Fruit fly (Drosophila melanogaster) whole organism, embryonic: Measurements from ENCODE around the gene CG7483.

Source experiments
- Awh ChIP-seq: fragments of 200-800 bp; sonication (Bioruptor generic); IDR thresholded peaks from 2 replicates; pipeline ENCODE4, ENCODE4 v1.3.6; 2022; ENCODE audit warnings: missing biosample characterization, missing genetic modification characterization
- CG10321 ChIP-seq: fragments of 200-800 bp; sonication (Bioruptor generic); IDR thresholded peaks from 2 replicates; pipeline ENCODE4 v1.3.6; 2022; ENCODE audit warnings: missing biosample characterization, missing genetic modification characterization
- CG10431 ChIP-seq: fragments of 200-800 bp; sonication (Bioruptor generic); optimal IDR thresholded peaks from 3 replicates; lab custom pipeline; 2018; ENCODE audit warnings: missing biosample characterization, mild to moderate bottlenecking, missing genetic modification characterization
- CG11560 ChIP-seq: fragments of 200-800 bp; sonication (Bioruptor generic); IDR thresholded peaks from 3 replicates; pipeline ENCODE4 v1.3.6; 2022; ENCODE audit warnings: missing biosample characterization, missing genetic modification characterization
- CG15514 ChIP-seq: fragments of 200-800 bp; sonication (Bioruptor generic); optimal IDR thresholded peaks from 3 replicates; lab custom pipeline; 2017; ENCODE audit warnings: missing biosample characterization, missing genetic modification characterization, mild to moderate bottlenecking, moderate library complexity, missing genetic modification reagents
- CG15601 ChIP-seq: fragments of 200-800 bp; sonication (Bioruptor generic); optimal IDR thresholded peaks from 3 replicates; lab custom pipeline; 2019; ENCODE audit warnings: missing biosample characterization, mild to moderate bottlenecking, missing genetic modification characterization, moderate library complexity
- CG2199 ChIP-seq: fragments of 200-800 bp; sonication (Bioruptor generic); IDR thresholded peaks from 3 replicates; pipeline ENCODE4 v1.3.6; 2022; ENCODE audit warnings: missing biosample characterization, missing genetic modification characterization
- CG3065 ChIP-seq: fragments of 200-800 bp; sonication (Bioruptor generic); optimal IDR thresholded peaks from 2 replicates; lab custom pipeline; 2016; ENCODE audit warnings: missing biosample characterization, missing genetic modification characterization
- CG4730 ChIP-seq: fragments of 200-800 bp; sonication (Bioruptor generic); IDR thresholded peaks from 2 replicates; pipeline ENCODE4 v1.3.6; 2022; ENCODE audit warnings: missing biosample characterization, missing genetic modification characterization
- CG7271 ChIP-seq: fragments of 200-800 bp; sonication (Bioruptor generic); optimal IDR thresholded peaks from 2 replicates; lab custom pipeline; 2018; ENCODE audit warnings: missing biosample characterization, mild to moderate bottlenecking, missing genetic modification characterization, moderate library complexity
- CG8359 ChIP-seq: fragments of 200-800 bp; sonication (Bioruptor generic); optimal IDR thresholded peaks from 2 replicates; lab custom pipeline; 2017; ENCODE audit warnings: missing biosample characterization, mild to moderate bottlenecking, missing genetic modification characterization, borderline replicate concordance
- CG9609 ChIP-seq: fragments of 200-800 bp; sonication (Bioruptor generic); optimal IDR thresholded peaks from 3 replicates; lab custom pipeline; 2016; ENCODE audit warnings: missing biosample characterization, missing genetic modification characterization
- HLHmδ ChIP-seq: fragments of 200-800 bp; sonication (Bioruptor generic); optimal IDR thresholded peaks from 2 replicates; lab custom pipeline; 2018; ENCODE audit warnings: missing biosample characterization, mild to moderate bottlenecking, missing genetic modification characterization, moderate library complexity
- Lhr ChIP-seq: fragments of 200-800 bp; sonication (Bioruptor generic); optimal IDR thresholded peaks from 3 replicates; lab custom pipeline; 2017; ENCODE audit warnings: mild to moderate bottlenecking, missing biosample characterization, missing genetic modification reagents, missing genetic modification characterization
- Med ChIP-seq: fragments of 200-800 bp; sonication (Bioruptor generic); peaks from one replicate; lab custom pipeline; 2016; ENCODE audit warnings: missing biosample characterization, missing genetic modification characterization, mild to moderate bottlenecking, inconsistent platforms, moderate library complexity
- Meics ChIP-seq: fragments of 200-800 bp; sonication (Bioruptor generic); optimal IDR thresholded peaks from 2 replicates; lab custom pipeline; 2017; ENCODE audit warnings: missing biosample characterization, mild to moderate bottlenecking, missing genetic modification characterization
- Ptx1 ChIP-seq: fragments of 200-800 bp; sonication (Bioruptor generic); IDR thresholded peaks from 2 replicates; pipeline ENCODE4 v1.3.6; 2022; ENCODE audit warnings: missing biosample characterization, missing genetic modification characterization
- Six4 ChIP-seq: fragments of 200-800 bp; sonication (Bioruptor generic); optimal IDR thresholded peaks from 2 replicates; lab custom pipeline; 2016; ENCODE audit warnings: missing biosample characterization, missing genetic modification characterization
- Xbp1 ChIP-seq: fragments of 200-800 bp; sonication (Bioruptor generic); optimal IDR thresholded peaks from 3 replicates; lab custom pipeline; 2016; ENCODE audit warnings: missing biosample characterization, mild to moderate bottlenecking, missing genetic modification characterization
- amos ChIP-seq: fragments of 200-800 bp; sonication (Bioruptor generic); IDR thresholded peaks from 2 replicates; pipeline ENCODE4 v1.3.6; 2022; ENCODE audit warnings: missing biosample characterization, missing genetic modification characterization; ENCODE audit not compliant: partially characterized antibody
- bcd ChIP-seq: fragments of 200-800 bp; sonication (Bioruptor generic); optimal IDR thresholded peaks from 2 replicates; lab custom pipeline; 2017; ENCODE audit warnings: missing biosample characterization, mild to moderate bottlenecking, missing genetic modification characterization
- bigmax ChIP-seq: fragments of 200-800 bp; sonication (Bioruptor generic); optimal IDR thresholded peaks from 2 replicates; lab custom pipeline; 2018; ENCODE audit warnings: missing biosample characterization, mild to moderate bottlenecking, missing genetic modification characterization
- cad ChIP-seq: fragments of >200 bp; optimal IDR thresholded peaks from 2 replicates; lab custom pipeline; 2017; ENCODE audit warnings: missing biosample characterization, missing genetic modification characterization
- caup ChIP-seq: fragments of 200-800 bp; sonication (Bioruptor generic); optimal IDR thresholded peaks from 3 replicates; lab custom pipeline; 2017; ENCODE audit warnings: missing biosample characterization, mild to moderate bottlenecking, missing genetic modification characterization, moderate library complexity; ENCODE audit not compliant: severe bottlenecking
- ci ChIP-seq: fragments of 200-800 bp; sonication (Bioruptor generic); IDR thresholded peaks from 3 replicates; pipeline ENCODE4 v1.3.6; 2022; ENCODE audit warnings: missing biosample characterization, missing genetic modification characterization
- fd102C ChIP-seq: fragments of 200-800 bp; sonication (Bioruptor generic); optimal IDR thresholded peaks from 2 replicates; lab custom pipeline; 2018; ENCODE audit warnings: missing biosample characterization, mild to moderate bottlenecking, missing genetic modification characterization, moderate library complexity
- grn ChIP-seq: fragments of 200-800 bp; sonication (Bioruptor generic); optimal IDR thresholded peaks from 3 replicates; lab custom pipeline; 2017; ENCODE audit warnings: missing biosample characterization, missing genetic modification characterization
- maf-S ChIP-seq: fragments of 200-800 bp; sonication (Bioruptor generic); optimal IDR thresholded peaks from 2 replicates; lab custom pipeline; 2016; ENCODE audit warnings: missing biosample characterization, missing genetic modification characterization
- pan ChIP-seq, 4 experiments: fragments of >200 bp in 3 of 4; fragments of 200-800 bp in 1 of 4; sonication (Bioruptor generic) in 1 of 4; optimal IDR thresholded peaks in 3 of 4; IDR thresholded peaks in 1 of 4; 2 replicates each; pipeline versions ENCODE4 v1.3.6 to Lab custom; 2017 to 2022; ENCODE audit warnings: missing biosample characterization in 2 of 4, missing genetic modification characterization in 2 of 4, mixed read lengths in 1 of 4
- pho ChIP-seq: fragments of 200-800 bp; sonication (Bioruptor generic); optimal IDR thresholded peaks from 2 replicates; lab custom pipeline; 2016; ENCODE audit warnings: missing biosample characterization, missing genetic modification characterization
- prd ChIP-seq, 3 experiments: fragments of >200 bp in 2 of 3; fragments of 200-800 bp in 1 of 3; sonication (Bioruptor generic) in 1 of 3; optimal IDR thresholded peaks in 2 of 3; IDR thresholded peaks in 1 of 3; 2 replicates in 2 of 3; 3 replicates in 1 of 3; pipeline versions ENCODE4 v1.3.6 to Lab custom; 2017 to 2022; ENCODE audit warnings: missing biosample characterization in 1 of 3, missing genetic modification characterization in 1 of 3
- psq ChIP-seq: fragments of 200-800 bp; sonication (Bioruptor generic); optimal IDR thresholded peaks from 2 replicates; lab custom pipeline; 2017; ENCODE audit warnings: missing biosample characterization, missing genetic modification characterization
- pzg ChIP-seq: fragments of 200-800 bp; sonication (Bioruptor generic); optimal IDR thresholded peaks from 3 replicates; lab custom pipeline; 2018; ENCODE audit warnings: missing biosample characterization, mild to moderate bottlenecking, missing genetic modification characterization, moderate library complexity
- row ChIP-seq: fragments of 200-800 bp; sonication (Bioruptor generic); IDR thresholded peaks from 3 replicates; pipeline ENCODE4 v1.3.6; 2022; ENCODE audit warnings: missing biosample characterization, missing genetic modification characterization
- sd ChIP-seq: fragments of 200-800 bp; sonication (Bioruptor generic); optimal IDR thresholded peaks from 3 replicates; lab custom pipeline; 2018; ENCODE audit warnings: missing biosample characterization, mild to moderate bottlenecking, missing genetic modification characterization, moderate library complexity
- twi ChIP-seq: fragments of 200-800 bp; optimal IDR thresholded peaks from 2 replicates; lab custom pipeline; 2019; ENCODE audit warnings: missing biosample characterization, mild to moderate bottlenecking, missing genetic modification characterization, moderate library complexity
- zen2 ChIP-seq: fragments of 200-800 bp; sonication (Bioruptor generic); IDR thresholded peaks from 3 replicates; pipeline ENCODE4 v1.3.6; 2022; ENCODE audit warnings: missing biosample characterization, missing genetic modification characterization; ENCODE audit not compliant: partially characterized antibody
- zf30C ChIP-seq: fragments of 200-800 bp; sonication (Bioruptor generic); optimal IDR thresholded peaks from 3 replicates; lab custom pipeline; 2018; ENCODE audit warnings: missing biosample characterization, mild to moderate bottlenecking, missing genetic modification characterization
- zfh1 ChIP-seq: fragments of 200-800 bp; sonication (Bioruptor generic); IDR thresholded peaks from 3 replicates; pipeline ENCODE4 v1.3.6; 2022; ENCODE audit warnings: missing biosample characterization, missing genetic modification characterization
- zfh2 ChIP-seq: fragments of 200-800 bp; sonication (Bioruptor generic); optimal IDR thresholded peaks from 2 replicates; lab custom pipeline; 2016; ENCODE audit warnings: missing biosample characterization, missing genetic modification characterization

CG7483 gene

dm6 chr3R:8288790-8289189 lies 24.2 kb upstream of the CG7483 start (continued):
- TF ChIP-seq row (GFP tag; lab: Robert Waterston, UW) (0 out of 3 replicates have a peak, but pooled peaks have one; percentile 28), amos (GFP tag; lab: Robert Waterston, UW) (peak; percentile 31; the same call in 1 of the 2 replicates), CG8359 (GFP tag; lab: Kevin White, UChicago) (no peak), maf-S (GFP tag; lab: Kevin White, UChicago) (no peak), psq (GFP tag; lab: Kevin White, UChicago) (no peak), Awh (GFP tag; lab: Robert Waterston, UW) (no peak), ci (GFP tag; lab: Robert Waterston, UW) (peak; percentile 30; the same call in 1 of the 3 replicates), caup (no peak), CG2199 (GFP tag; lab: Robert Waterston, UW) (0 out of 3 replicates have a peak, but pooled peaks have one; percentile 38), pho (GFP tag; lab: Kevin White, UChicago) (no peak), twi (tag; lab: Kevin White, UChicago) (peak; percentile 88), Meics (GFP tag; lab: Kevin White, UChicago) (no peak), fd102C (GFP tag; lab: Kevin White, UChicago) (no peak), Six4 (GFP tag; lab: Kevin White, UChicago) (no peak), sd (tag; lab: Kevin White, UChicago) (no peak), pan (optimal IDR thresholded peaks at IDR 0.05; lab: Kevin White, UChicago) (no peak), pan (GFP tag; optimal IDR thresholded peaks at IDR 0.05 in 1 of 2, IDR thresholded peaks at IDR 0.05 in 1 of 2) (no peak), pzg (GFP tag; lab: Kevin White, UChicago) (no peak), Lhr (no peak), Med (GFP tag; lab: Kevin White, UChicago) (no peak), zf30C (GFP tag; lab: Kevin White, UChicago) (peak; percentile 92), prd (optimal IDR thresholded peaks at IDR 0.05; lab: Kevin White, UChicago) (no peak), prd (GFP tag; IDR thresholded peaks at IDR 0.05; lab: Robert Waterston, UW) (peak; percentile 27; the same call in 1 of the 3 replicates), zfh2 (GFP tag; lab: Kevin White, UChicago) (no peak), CG11560 (tag; lab: Robert Waterston, UW) (no peak), cad (GFP tag; lab: Kevin White, UChicago) (no peak), CG3065 (GFP tag; lab: Kevin White, UChicago) (no peak), CG10431 (GFP tag; lab: Kevin White, UChicago) (no peak), Ptx1 (GFP tag; lab: Robert Waterston, UW) (0 out of 2 replicates have a peak, but pooled peaks have one; percentile 14), CG15514 (GFP tag; lab: Kevin White, UChicago) (no peak), CG15601 (no peak), Xbp1 (no peak), CG9609 (GFP tag; lab: Kevin White, UChicago) (no peak), CG7271 (no peak), bcd (GFP tag; lab: Kevin White, UChicago) (no peak), zfh1 (GFP tag; lab: Robert Waterston, UW) (0 out of 3 replicates have a peak, but pooled peaks have one; percentile 6), grn (GFP tag; lab: Kevin White, UChicago) (peak; percentile 25)

dm6 chr3R:8290478-8290877 lies 22.5 kb upstream of the CG7483 start, which contains the start of gene CG11672:
Gene CG11672 (minus strand): TSS chr3R:8290578.
- TF ChIP-seq bigmax (GFP tag; lab: Kevin White, UChicago) (no peak), CG4730 (GFP tag; lab: Robert Waterston, UW) (no peak), HLHmδ (GFP tag; lab: Kevin White, UChicago) (no peak), CG10321 (no peak), zen2 (GFP tag; lab: Robert Waterston, UW) (0 out of 3 replicates have a peak, but pooled peaks have one; percentile 10)
